Fruit fly (Drosophila melanogaster) whole organism, embryonic: ENCODE data around the gene CG5823.

Experiments
- ATbp ChIP-seq: fragments of 200-800 bp; sonication (Bioruptor generic); optimal IDR thresholded peaks from 2 replicates; lab custom pipeline; 2017; ENCODE audit warnings: missing biosample characterization, mild to moderate bottlenecking, missing genetic modification characterization, missing genetic modification reagents
- Bdp1 ChIP-seq: fragments of 200-800 bp; sonication (Bioruptor generic); optimal IDR thresholded peaks from 3 replicates; lab custom pipeline; 2016; ENCODE audit warnings: missing biosample characterization, missing genetic modification characterization
- CG11085 ChIP-seq: fragments of 200-800 bp; sonication (Bioruptor generic); IDR thresholded peaks from 2 replicates; pipeline ENCODE4 v1.3.6; 2022; ENCODE audit warnings: missing biosample characterization, missing genetic modification characterization
- CG11723 ChIP-seq: fragments of 200-800 bp; sonication (Bioruptor generic); optimal IDR thresholded peaks from 2 replicates; lab custom pipeline; 2017; ENCODE audit warnings: missing biosample characterization, mild to moderate bottlenecking, missing genetic modification characterization
- CG12155 ChIP-seq: fragments of 200-800 bp; sonication (Bioruptor generic); optimal IDR thresholded peaks from 3 replicates; lab custom pipeline; 2016; ENCODE audit warnings: missing biosample characterization, missing genetic modification characterization
- CG14667 ChIP-seq: fragments of 200-800 bp; sonication (Bioruptor generic); IDR thresholded peaks from 2 replicates; pipeline ENCODE4 v1.3.6; 2022; ENCODE audit warnings: missing biosample characterization, missing genetic modification characterization
- CG14860 ChIP-seq: fragments of 200-800 bp; sonication (Bioruptor generic); IDR thresholded peaks from 3 replicates; pipeline ENCODE4 v1.3.6; 2022; ENCODE audit warnings: missing biosample characterization, missing genetic modification characterization; ENCODE audit not compliant: partially characterized antibody
- CG15269 ChIP-seq: fragments of 200-800 bp; sonication (Bioruptor generic); optimal IDR thresholded peaks from 2 replicates; lab custom pipeline; 2018; ENCODE audit warnings: missing biosample characterization, mild to moderate bottlenecking, missing genetic modification characterization, moderate library complexity
- CG1602 ChIP-seq: fragments of 200-800 bp; sonication (Bioruptor generic); optimal IDR thresholded peaks from 3 replicates; lab custom pipeline; 2016; ENCODE audit warnings: missing biosample characterization, missing genetic modification characterization
- CG16815 ChIP-seq: fragments of 200-800 bp; sonication (Bioruptor generic); optimal IDR thresholded peaks from 3 replicates; lab custom pipeline; 2017; ENCODE audit warnings: missing biosample characterization, mild to moderate bottlenecking, missing genetic modification characterization
- CG17328 ChIP-seq: fragments of 200-800 bp; sonication (Bioruptor generic); IDR thresholded peaks from 2 replicates; pipeline ENCODE4 v1.3.6; 2022; ENCODE audit warnings: missing biosample characterization, missing genetic modification characterization
- CG17385 ChIP-seq: fragments of 200-800 bp; sonication (Bioruptor generic); optimal IDR thresholded peaks from 3 replicates; lab custom pipeline; 2018; ENCODE audit warnings: missing biosample characterization, mild to moderate bottlenecking, missing genetic modification characterization
- CG17829 ChIP-seq: fragments of 200-800 bp; optimal IDR thresholded peaks from 2 replicates; lab custom pipeline; 2019; ENCODE audit warnings: missing biosample characterization, mild to moderate bottlenecking, missing genetic modification characterization, moderate library complexity
- CG18599 ChIP-seq: fragments of 200-800 bp; sonication (Bioruptor generic); optimal IDR thresholded peaks from 3 replicates; lab custom pipeline; 2017; ENCODE audit warnings: missing biosample characterization, missing genetic modification characterization, mild to moderate bottlenecking, moderate library complexity, missing genetic modification reagents
- CG2202 ChIP-seq: fragments of 200-800 bp; sonication (Bioruptor generic); optimal IDR thresholded peaks from 2 replicates; lab custom pipeline; 2018; ENCODE audit warnings: missing biosample characterization, mild to moderate bottlenecking, missing genetic modification characterization
- CG3065 ChIP-seq: fragments of 200-800 bp; sonication (Bioruptor generic); optimal IDR thresholded peaks from 2 replicates; lab custom pipeline; 2016; ENCODE audit warnings: missing biosample characterization, missing genetic modification characterization
- CG31441 ChIP-seq: fragments of 200-800 bp; sonication (Bioruptor generic); IDR thresholded peaks from 2 replicates; pipeline ENCODE4 v1.3.6; 2022; ENCODE audit warnings: missing biosample characterization, missing genetic modification characterization
- CG4707 ChIP-seq: fragments of 200-800 bp; sonication (Bioruptor generic); optimal IDR thresholded peaks from 2 replicates; lab custom pipeline; 2018; ENCODE audit warnings: missing biosample characterization, mild to moderate bottlenecking, missing genetic modification characterization, moderate library complexity
- CG6272 ChIP-seq: fragments of 200-800 bp; sonication (Bioruptor generic); IDR thresholded peaks from 2 replicates; pipeline ENCODE4 v1.3.6; 2022; ENCODE audit warnings: missing biosample characterization, missing genetic modification characterization
- CG6654 ChIP-seq: fragments of 200-800 bp; sonication (Bioruptor generic); optimal IDR thresholded peaks from 2 replicates; lab custom pipeline; 2017; ENCODE audit warnings: missing biosample characterization, mild to moderate bottlenecking, missing genetic modification characterization
- CG7372 ChIP-seq: fragments of 200-800 bp; sonication (Bioruptor generic); IDR thresholded peaks from 2 replicates; pipeline ENCODE4 v1.3.6; 2022; ENCODE audit warnings: missing biosample characterization, missing genetic modification characterization
- CG7839 ChIP-seq: fragments of 200-800 bp; sonication (Bioruptor generic); optimal IDR thresholded peaks from 3 replicates; lab custom pipeline; 2018; ENCODE audit warnings: missing biosample characterization, mild to moderate bottlenecking, missing genetic modification characterization, moderate library complexity
- CG8281 ChIP-seq: fragments of 200-800 bp; sonication (Bioruptor generic); optimal IDR thresholded peaks from 2 replicates; lab custom pipeline; 2018; ENCODE audit warnings: missing biosample characterization, mild to moderate bottlenecking, missing genetic modification characterization, moderate library complexity
- CG8944 ChIP-seq: fragments of 200-800 bp; sonication (Bioruptor generic); optimal IDR thresholded peaks from 3 replicates; lab custom pipeline; 2016; ENCODE audit warnings: missing biosample characterization, missing genetic modification characterization
- CG9437 ChIP-seq: fragments of 200-800 bp; sonication (Bioruptor generic); optimal IDR thresholded peaks from 2 replicates; lab custom pipeline; 2018; ENCODE audit warnings: missing biosample characterization, mild to moderate bottlenecking, missing genetic modification characterization
- D ChIP-seq, 2 experiments: fragments of 200-800 bp in 1 of 2; fragments of >200 bp in 1 of 2; sonication (Bioruptor generic) in 1 of 2; optimal IDR thresholded peaks; 2 replicates in 1 of 2; 3 replicates in 1 of 2; lab custom pipeline; 2017; ENCODE audit warnings: mild to moderate bottlenecking in 1 of 2, missing biosample characterization in 1 of 2, missing genetic modification characterization in 1 of 2, missing genetic modification reagents in 1 of 2
- D19A ChIP-seq: fragments of 200-800 bp; optimal IDR thresholded peaks from 3 replicates; lab custom pipeline; 2019; ENCODE audit warnings: missing biosample characterization, mild to moderate bottlenecking, missing genetic modification characterization, moderate library complexity
- Dip3 ChIP-seq: fragments of 200-800 bp; sonication (Bioruptor generic); optimal IDR thresholded peaks from 3 replicates; lab custom pipeline; 2016; ENCODE audit warnings: missing biosample characterization, missing genetic modification characterization
- Dref ChIP-seq: fragments of 200-800 bp; sonication (Bioruptor generic); IDR thresholded peaks from 2 replicates; pipeline ENCODE4 v1.3.6; 2022; ENCODE audit warnings: missing biosample characterization, missing genetic modification characterization
- Gsc ChIP-seq: fragments of 200-800 bp; sonication (Bioruptor generic); IDR thresholded peaks from 2 replicates; pipeline ENCODE4 v1.3.6; 2022; ENCODE audit warnings: missing biosample characterization, missing genetic modification characterization
- HLH3B ChIP-seq: fragments of 200-800 bp; sonication (Bioruptor generic); IDR thresholded peaks from 2 replicates; pipeline ENCODE4 v1.3.6; 2022; ENCODE audit warnings: missing biosample characterization, missing genetic modification characterization
- Hey ChIP-seq: fragments of 200-800 bp; sonication (Bioruptor generic); optimal IDR thresholded peaks from 3 replicates; lab custom pipeline; 2018; ENCODE audit warnings: missing biosample characterization, mild to moderate bottlenecking, missing genetic modification characterization
- HmgZ ChIP-seq: fragments of 200-800 bp; sonication (Bioruptor generic); optimal IDR thresholded peaks from 2 replicates; lab custom pipeline; 2018; ENCODE audit warnings: missing biosample characterization, mild to moderate bottlenecking, missing genetic modification characterization
- Hr3 ChIP-seq: fragments of 200-800 bp; sonication (Bioruptor generic); optimal IDR thresholded peaks from 3 replicates; lab custom pipeline; 2016; ENCODE audit warnings: missing biosample characterization, missing genetic modification characterization
- Lpt ChIP-seq: fragments of >200 bp; optimal IDR thresholded peaks from 2 replicates; lab custom pipeline; 2018; ENCODE audit warnings: missing biosample characterization, missing genetic modification characterization
- Med ChIP-seq: fragments of 200-800 bp; sonication (Bioruptor generic); peaks from one replicate; lab custom pipeline; 2016; ENCODE audit warnings: missing biosample characterization, missing genetic modification characterization, mild to moderate bottlenecking, inconsistent platforms, moderate library complexity
- Sox102F ChIP-seq: fragments of 200-800 bp; sonication (Bioruptor generic); optimal IDR thresholded peaks from 2 replicates; lab custom pipeline; 2018; ENCODE audit warnings: missing biosample characterization, mild to moderate bottlenecking, missing genetic modification characterization, moderate library complexity
- Trl ChIP-seq, 3 experiments: fragments of >200 bp in 2 of 3; fragments of 200-800 bp in 1 of 3; sonication (Bioruptor generic) in 1 of 3; optimal IDR thresholded peaks; 2 replicates in 1 of 3; 3 replicates in 2 of 3; lab custom pipeline; 2016 to 2017; ENCODE audit warnings: missing biosample characterization in 1 of 3, missing genetic modification characterization in 1 of 3
- aop ChIP-seq: fragments of 200-800 bp; sonication (Bioruptor generic); IDR thresholded peaks from 2 replicates; pipeline ENCODE4 v1.3.6; 2022; ENCODE audit warnings: missing biosample characterization, missing genetic modification characterization
- ap ChIP-seq: fragments of 200-800 bp; sonication (Bioruptor generic); IDR thresholded peaks from 2 replicates; pipeline ENCODE4 v1.3.6; 2022; ENCODE audit warnings: missing biosample characterization, missing genetic modification characterization
- bowl ChIP-seq: fragments of 200-800 bp; sonication (Bioruptor generic); IDR thresholded peaks from 2 replicates; pipeline ENCODE4 v1.3.6; 2022; ENCODE audit warnings: missing biosample characterization, missing genetic modification characterization
- grau ChIP-seq: fragments of 200-800 bp; optimal IDR thresholded peaks from 3 replicates; lab custom pipeline; 2019; ENCODE audit warnings: missing biosample characterization, mild to moderate bottlenecking, missing genetic modification characterization, moderate library complexity
- h ChIP-seq: fragments of >200 bp; optimal IDR thresholded peaks from 2 replicates; lab custom pipeline; 2017
- hkb ChIP-seq, 2 experiments: fragments of 200-800 bp in 1 of 2; fragments of >200 bp in 1 of 2; sonication (Bioruptor generic) in 1 of 2; IDR thresholded peaks in 1 of 2; optimal IDR thresholded peaks in 1 of 2; 2 replicates each; pipeline versions ENCODE4 v1.3.6 to Lab custom; 2017 to 2022; ENCODE audit warnings: missing biosample characterization in 1 of 2, missing genetic modification characterization in 1 of 2
- mld ChIP-seq: fragments of 200-800 bp; sonication (Bioruptor generic); IDR thresholded peaks from 3 replicates; pipeline ENCODE4 v1.3.6; 2022; ENCODE audit warnings: missing biosample characterization, missing genetic modification characterization; ENCODE audit not compliant: partially characterized antibody
- prd ChIP-seq, 3 experiments: fragments of >200 bp in 2 of 3; fragments of 200-800 bp in 1 of 3; sonication (Bioruptor generic) in 1 of 3; optimal IDR thresholded peaks in 2 of 3; IDR thresholded peaks in 1 of 3; 2 replicates in 2 of 3; 3 replicates in 1 of 3; pipeline versions ENCODE4 v1.3.6 to Lab custom; 2017 to 2022; ENCODE audit warnings: missing biosample characterization in 1 of 3, missing genetic modification characterization in 1 of 3
- row ChIP-seq: fragments of 200-800 bp; sonication (Bioruptor generic); IDR thresholded peaks from 3 replicates; pipeline ENCODE4 v1.3.6; 2022; ENCODE audit warnings: missing biosample characterization, missing genetic modification characterization
- twi ChIP-seq: fragments of 200-800 bp; optimal IDR thresholded peaks from 2 replicates; lab custom pipeline; 2019; ENCODE audit warnings: missing biosample characterization, mild to moderate bottlenecking, missing genetic modification characterization, moderate library complexity
- vfl ChIP-seq: fragments of 200-800 bp; sonication (Bioruptor generic); optimal IDR thresholded peaks from 2 replicates; lab custom pipeline; 2016; ENCODE audit warnings: missing biosample characterization, missing genetic modification characterization

CG5823 gene

dm6 chr3R:17535106-17535764, 848 bp upstream of the CG5823 start (continued):
- TF ChIP-seq CG11723 (GFP tag; lab: Kevin White, UChicago) = peak; percentile 21
- no peak for TF ChIP-seq ap (GFP tag; lab: Robert Waterston, UW)
- no peak for TF ChIP-seq vfl
- TF ChIP-seq D (optimal IDR thresholded peaks at IDR 0.05; lab: Kevin White, UChicago) = no peak
- no peak for TF ChIP-seq D (GFP tag; optimal IDR thresholded peaks at IDR 0.05; lab: Kevin White, UChicago)
- TF ChIP-seq Dip3 (GFP tag; lab: Kevin White, UChicago) = no peak
- no peak for TF ChIP-seq CG14860 (GFP tag; lab: Robert Waterston, UW)
- TF ChIP-seq mld (GFP tag; lab: Robert Waterston, UW) = no peak
- TF ChIP-seq CG6272 (GFP tag; lab: Robert Waterston, UW) = no peak
- no peak for TF ChIP-seq Dref (GFP tag; lab: Robert Waterston, UW)
- peak; percentile 40 for TF ChIP-seq Hr3
- peak; percentile 40 for TF ChIP-seq D19A (tag; lab: Kevin White, UChicago)
- peak; percentile 80 for TF ChIP-seq CG7839 (tag; lab: Kevin White, UChicago)
- no peak for TF ChIP-seq twi (tag; lab: Kevin White, UChicago)
- TF ChIP-seq CG17829 (tag; lab: Kevin White, UChicago) = peak; percentile 70
- no peak for TF ChIP-seq CG14667 (GFP tag; lab: Robert Waterston, UW)
- peak; percentile 8 for TF ChIP-seq CG12155 (GFP tag; lab: Kevin White, UChicago)
- TF ChIP-seq CG31441 (GFP tag; lab: Robert Waterston, UW) = peak; percentile 73
- TF ChIP-seq CG2202 (tag; lab: Kevin White, UChicago) = no peak
- TF ChIP-seq CG8281 (tag; lab: Kevin White, UChicago) = no peak
- TF ChIP-seq CG4707 = no peak
- TF ChIP-seq Lpt (GFP tag; lab: Kevin White, UChicago) = no peak
- TF ChIP-seq Hey = peak; percentile 55
- no peak for TF ChIP-seq ATbp
- peak; percentile 0 for TF ChIP-seq CG1602 (GFP tag; lab: Kevin White, UChicago)
- TF ChIP-seq grau (tag; lab: Kevin White, UChicago) = peak; percentile 79
- no peak for TF ChIP-seq aop (GFP tag; lab: Robert Waterston, UW)
- TF ChIP-seq hkb (optimal IDR thresholded peaks at IDR 0.05; lab: Kevin White, UChicago) = no peak
- 0 out of 2 replicates have a peak, but pooled peaks have one; percentile 6 for TF ChIP-seq hkb (GFP tag; IDR thresholded peaks at IDR 0.05; lab: Robert Waterston, UW)
- peak; percentile 59 for TF ChIP-seq Med (GFP tag; lab: Kevin White, UChicago)
- TF ChIP-seq Gsc = no peak
- TF ChIP-seq CG9437 (GFP tag; lab: Kevin White, UChicago) = peak; percentile 55
- TF ChIP-seq CG6654 (GFP tag; lab: Kevin White, UChicago) = no peak
- TF ChIP-seq HLH3B (GFP tag; lab: Robert Waterston, UW) = no peak
- no peak for TF ChIP-seq Trl (optimal IDR thresholded peaks at IDR 0.05; lab: Kevin White, UChicago)
- TF ChIP-seq Trl (GFP tag; optimal IDR thresholded peaks at IDR 0.05; lab: Kevin White, UChicago) = no peak
- peak; percentile 75 for TF ChIP-seq CG15269 (tag; lab: Kevin White, UChicago)
- peak; percentile 58 for TF ChIP-seq CG17385 (GFP tag; lab: Kevin White, UChicago)
- peak; percentile 48 for TF ChIP-seq Sox102F (GFP tag; lab: Kevin White, UChicago)
- peak; percentile 61 for TF ChIP-seq CG18599 (GFP tag; lab: Kevin White, UChicago)
- TF ChIP-seq HmgZ (tag; lab: Kevin White, UChicago) = peak; percentile 44
- TF ChIP-seq prd (optimal IDR thresholded peaks at IDR 0.05; lab: Kevin White, UChicago) = no peak
- 0 out of 3 replicates have a peak, but pooled peaks have one; percentile 32 for TF ChIP-seq prd (GFP tag; IDR thresholded peaks at IDR 0.05; lab: Robert Waterston, UW)
- no peak for TF ChIP-seq CG11085 (GFP tag; lab: Robert Waterston, UW)
- no peak for TF ChIP-seq Bdp1 (GFP tag; lab: Kevin White, UChicago)
- TF ChIP-seq CG8944 (GFP tag; lab: Kevin White, UChicago) = no peak
- no peak for TF ChIP-seq CG17328 (GFP tag; lab: Robert Waterston, UW)
- peak; percentile 57 for TF ChIP-seq row (GFP tag; lab: Robert Waterston, UW)
- TF ChIP-seq h (lab: Kevin White, UChicago) = no peak
- no peak for TF ChIP-seq CG7372 (GFP tag; lab: Robert Waterston, UW)
- TF ChIP-seq bowl (GFP tag; lab: Robert Waterston, UW) = no peak
- no peak for TF ChIP-seq CG3065 (GFP tag; lab: Kevin White, UChicago)
- no peak for TF ChIP-seq CG16815 (GFP tag; lab: Kevin White, UChicago)
